Worm (Caenorhabditis elegans): ENCODE data around the gene clec-74.

The clec-74 gene

DNA sequence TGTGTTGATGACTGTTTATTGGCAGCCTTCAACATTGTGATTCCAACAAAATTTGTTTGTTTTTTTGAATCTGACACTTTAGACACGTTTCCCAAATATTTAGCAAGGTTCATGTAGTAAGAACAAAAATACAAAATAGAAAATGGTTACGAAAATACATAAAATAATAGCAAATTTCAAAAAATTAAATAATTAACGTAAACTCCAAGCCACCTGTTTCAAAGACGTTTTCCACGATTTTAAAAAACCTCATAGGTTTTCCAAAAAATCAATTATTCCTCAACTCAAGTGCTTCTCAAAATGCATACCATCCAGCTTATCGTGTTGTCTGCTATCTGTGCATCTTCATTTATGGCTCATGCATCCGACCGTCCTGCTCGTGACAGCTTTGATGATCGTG lies 39.4 kb upstream of the clec-74 start, which contains the start of gene F56D6.14:
F56D6.14 (plus strand) TSS at position 301 of the 400 bp plus-strand sequence.
- TF ChIP-seq nhr-23 (tag; optimal IDR thresholded peaks at IDR 0.05) (no peak), mml-1 (tag; optimal IDR thresholded peaks at IDR 0.05) (no peak), daf-12 (tag; optimal IDR thresholded peaks at IDR 0.05) (no peak), snpc-4 (tag; optimal IDR thresholded peaks at IDR 0.05) (no peak), egl-27 (tag; optimal IDR thresholded peaks at IDR 0.05) (no peak)

DNA sequence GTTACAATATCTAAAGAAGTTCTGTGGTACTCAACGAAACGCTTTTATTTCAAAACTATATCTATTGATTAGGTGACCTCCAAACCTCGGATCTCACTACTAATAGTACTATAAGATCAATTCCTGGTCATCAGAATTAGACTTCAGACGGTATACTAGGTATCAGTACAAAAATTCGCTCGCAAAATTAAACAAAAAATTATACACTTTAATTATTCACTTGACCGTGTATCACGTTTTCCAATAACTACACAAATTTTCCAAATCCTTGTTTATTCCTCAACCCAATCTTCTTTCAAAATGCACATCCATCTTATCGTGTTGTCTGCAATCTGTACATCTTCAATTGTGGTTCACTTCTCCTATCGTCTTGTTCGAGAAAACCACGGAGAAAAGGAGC lies 38.6 kb upstream of the clec-74 start, which contains the start of gene F56D6.23:
F56D6.23 (plus strand) TSS at position 301 of the 400 bp plus-strand sequence.
- no peak for TF ChIP-seq mdl-1 (tag; optimal IDR thresholded peaks at IDR 0.05)
- TF ChIP-seq unc-39 (tag; optimal IDR thresholded peaks at IDR 0.05), result no peak
- TF ChIP-seq lsy-12 (tag; optimal IDR thresholded peaks at IDR 0.05), result no peak
- no peak for TF ChIP-seq nhr-12 (tag; optimal IDR thresholded peaks at IDR 0.05)
- no peak for TF ChIP-seq snpc-4 (tag; optimal IDR thresholded peaks at IDR 0.05)
- TF ChIP-seq ama-1 (optimal IDR thresholded peaks at IDR 0.05), result no peak
- TF ChIP-seq nhr-11 (tag; optimal IDR thresholded peaks at IDR 0.05), result no peak
- TF ChIP-seq ceh-28 (tag; optimal IDR thresholded peaks at IDR 0.05), result no peak
- no peak for TF ChIP-seq nhr-25 (tag; optimal IDR thresholded peaks at IDR 0.05)
- TF ChIP-seq skn-1 (tag; optimal IDR thresholded peaks at IDR 0.05), result no peak
- TF ChIP-seq ceh-16 (tag; optimal IDR thresholded peaks at IDR 0.05), result no peak
- TF ChIP-seq nhr-67 (tag; optimal IDR thresholded peaks at IDR 0.05), result no peak
- no peak for TF ChIP-seq elt-2 (tag; optimal IDR thresholded peaks at IDR 0.05)
- no peak for TF ChIP-seq ceh-82 (tag; optimal IDR thresholded peaks at IDR 0.05)
- TF ChIP-seq R02D3.7 (tag; optimal IDR thresholded peaks at IDR 0.05), result no peak
- no peak for TF ChIP-seq tbx-2 (tag; optimal IDR thresholded peaks at IDR 0.05)
- no peak for TF ChIP-seq egl-5 (tag; optimal IDR thresholded peaks at IDR 0.05)
- no peak for TF ChIP-seq nhr-76 (tag; optimal IDR thresholded peaks at IDR 0.05)

DNA sequence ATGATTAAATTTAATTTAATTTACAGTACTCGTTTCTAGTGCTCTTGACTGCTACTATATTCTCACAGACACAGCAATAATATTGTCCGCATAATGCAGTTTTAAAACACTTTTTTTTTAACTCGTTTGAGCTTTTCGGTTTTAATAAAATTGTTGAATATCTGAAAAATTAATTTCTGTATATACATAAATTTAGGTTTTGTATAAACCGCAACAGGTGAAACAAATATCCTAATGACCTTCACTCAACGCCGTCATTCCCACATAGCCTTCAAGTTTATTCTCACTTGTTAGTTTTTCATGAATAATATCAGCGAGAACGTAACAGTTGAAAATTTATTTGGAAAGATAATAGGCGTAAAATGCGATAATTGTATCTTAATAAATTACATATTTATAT lies 37.3 kb upstream of the clec-74 start, which contains the start of gene srz-19:
srz-19 (plus strand) TSS at position 301 of the 400 bp plus-strand sequence.
- TF ChIP-seq nhr-67 (tag; optimal IDR thresholded peaks at IDR 0.05) (no peak), ZK546.5 (tag; optimal IDR thresholded peaks at IDR 0.05) (no peak), elt-1 (tag; optimal IDR thresholded peaks at IDR 0.05) (no peak), R02D3.7 (tag; optimal IDR thresholded peaks at IDR 0.05) (no peak), nhr-12 (tag; optimal IDR thresholded peaks at IDR 0.05) (no peak), nhr-43 (tag; optimal IDR thresholded peaks at IDR 0.05; ENCODE audit: poor library complexity, severe bottlenecking) (no peak), snpc-4 (tag; optimal IDR thresholded peaks at IDR 0.05) (no peak), fkh-2 (tag; optimal IDR thresholded peaks at IDR 0.05) (no peak)

DNA sequence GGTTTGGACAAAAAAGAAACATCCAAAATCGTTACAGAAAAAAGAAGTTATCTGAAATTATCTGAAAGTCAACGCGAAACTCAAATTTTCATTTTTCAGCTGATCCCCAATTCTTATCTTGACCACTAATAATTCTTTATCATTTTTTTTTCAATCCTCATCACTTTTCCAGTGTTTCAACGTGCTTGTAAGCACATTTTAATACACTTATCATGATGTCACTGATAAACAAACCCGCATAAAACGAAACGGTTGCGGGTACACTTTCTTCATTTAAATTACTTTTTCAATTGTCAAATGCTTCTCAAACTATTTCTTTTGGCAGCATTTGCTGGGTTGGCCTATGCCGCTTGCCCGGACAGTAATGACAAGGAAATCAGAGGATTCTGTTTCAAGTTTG lies 34.9 kb upstream of the clec-74 start, which contains the start of gene clec-67:
clec-67 (plus strand) TSS at position 268 of the 400 bp plus-strand sequence.
- TF ChIP-seq fkh-2 (tag; optimal IDR thresholded peaks at IDR 0.05), result no peak
- no peak for TF ChIP-seq zag-1 (tag; optimal IDR thresholded peaks at IDR 0.05)
- TF ChIP-seq ztf-11 (tag; optimal IDR thresholded peaks at IDR 0.05), result no peak
- peak; percentile 2 for TF ChIP-seq jun-1 (tag; optimal IDR thresholded peaks at IDR 0.05)
- no peak for TF ChIP-seq nhr-28 (tag; optimal IDR thresholded peaks at IDR 0.05)
- TF ChIP-seq egl-27 (tag; optimal IDR thresholded peaks at IDR 0.05), result no peak
- no peak for TF ChIP-seq fos-1 (tag; optimal IDR thresholded peaks at IDR 0.05)
- TF ChIP-seq nhr-77 (tag; optimal IDR thresholded peaks at IDR 0.05), result no peak
- TF ChIP-seq lin-39 (tag; optimal IDR thresholded peaks at IDR 0.05), result no peak
- TF ChIP-seq R02D3.7 (tag; optimal IDR thresholded peaks at IDR 0.05), result no peak
- TF ChIP-seq fkh-10 (GFP tag; optimal IDR thresholded peaks at IDR 0.05), result no peak
- TF ChIP-seq egl-5 (tag; optimal IDR thresholded peaks at IDR 0.05), result no peak
- no peak for TF ChIP-seq sea-2 (GFP tag; optimal IDR thresholded peaks at IDR 0.05)
- TF ChIP-seq nhr-237 (tag; optimal IDR thresholded peaks at IDR 0.05), result no peak
- TF ChIP-seq mml-1 (tag; optimal IDR thresholded peaks at IDR 0.05), result no peak
- TF ChIP-seq elt-2 (tag; optimal IDR thresholded peaks at IDR 0.05), result peak; percentile 84
- peak; percentile 45 for TF ChIP-seq pqm-1 (tag; optimal IDR thresholded peaks at IDR 0.05)
- TF ChIP-seq nhr-12 (tag; optimal IDR thresholded peaks at IDR 0.05), result no peak
- TF ChIP-seq unc-39 (tag; optimal IDR thresholded peaks at IDR 0.05), result no peak
- no peak for TF ChIP-seq snpc-4 (tag; optimal IDR thresholded peaks at IDR 0.05)
- no peak for TF ChIP-seq eor-1 (tag; optimal IDR thresholded peaks at IDR 0.05)
- TF ChIP-seq elt-1 (tag; optimal IDR thresholded peaks at IDR 0.05), result no peak
- TF ChIP-seq skn-1 (tag; optimal IDR thresholded peaks at IDR 0.05), result no peak
- TF ChIP-seq ceh-28 (tag; optimal IDR thresholded peaks at IDR 0.05), result no peak
- TF ChIP-seq aly-2 (tag; optimal IDR thresholded peaks at IDR 0.05), result no peak
- TF ChIP-seq lsy-12 (tag; optimal IDR thresholded peaks at IDR 0.05), result no peak
- TF ChIP-seq elt-3 (tag; optimal IDR thresholded peaks at IDR 0.05), result no peak

All from whole organism, L3 larva.